Fruit fly (Drosophila melanogaster) whole organism, adult: ENCODE measurements around the gene CG31639.

Experiments
- CG12768 ChIP-seq: fragments of 200-800 bp; sonication (Bioruptor generic); optimal IDR thresholded peaks from 2 replicates; lab custom pipeline; 2017; ENCODE audit warnings: missing biosample characterization, missing genetic modification characterization, mild to moderate bottlenecking, moderate library complexity, missing genetic modification reagents
- CG33017 ChIP-seq: fragments of 200-800 bp; sonication (Bioruptor generic); optimal IDR thresholded peaks from 2 replicates; lab custom pipeline; 2018; ENCODE audit warnings: missing biosample characterization, mild to moderate bottlenecking, missing genetic modification characterization, moderate library complexity
- CG5204 ChIP-seq: fragments of 200-800 bp; sonication (Bioruptor generic); optimal IDR thresholded peaks from 2 replicates; lab custom pipeline; 2016; ENCODE audit warnings: missing biosample characterization, missing genetic modification characterization
- CG7045 ChIP-seq: fragments of 200-800 bp; sonication (Bioruptor generic); optimal IDR thresholded peaks from 2 replicates; lab custom pipeline; 2017; ENCODE audit warnings: missing biosample characterization, mild to moderate bottlenecking, missing genetic modification characterization
- bab1 ChIP-seq: fragments of 200-800 bp; sonication (Bioruptor generic); optimal IDR thresholded peaks from 3 replicates; lab custom pipeline; 2019; ENCODE audit warnings: missing biosample characterization, mild to moderate bottlenecking, missing genetic modification characterization, moderate library complexity
- cnc ChIP-seq, 2 experiments: fragments of >200 bp; optimal IDR thresholded peaks; 2 replicates each; lab custom pipeline; 2017
- kay ChIP-seq: fragments of 200-800 bp; sonication (Bioruptor generic); peaks from one replicate; lab custom pipeline; 2016; ENCODE audit warnings: missing biosample characterization, missing genetic modification characterization, borderline replicate concordance
- ovo ChIP-seq: fragments of 200-800 bp; sonication (Bioruptor generic); optimal IDR thresholded peaks from 2 replicates; lab custom pipeline; 2016; ENCODE audit warnings: missing biosample characterization, missing genetic modification characterization
- toe ChIP-seq: fragments of 200-800 bp; sonication (Bioruptor generic); optimal IDR thresholded peaks from 2 replicates; lab custom pipeline; 2016; ENCODE audit warnings: missing biosample characterization, missing genetic modification characterization

DNA sequence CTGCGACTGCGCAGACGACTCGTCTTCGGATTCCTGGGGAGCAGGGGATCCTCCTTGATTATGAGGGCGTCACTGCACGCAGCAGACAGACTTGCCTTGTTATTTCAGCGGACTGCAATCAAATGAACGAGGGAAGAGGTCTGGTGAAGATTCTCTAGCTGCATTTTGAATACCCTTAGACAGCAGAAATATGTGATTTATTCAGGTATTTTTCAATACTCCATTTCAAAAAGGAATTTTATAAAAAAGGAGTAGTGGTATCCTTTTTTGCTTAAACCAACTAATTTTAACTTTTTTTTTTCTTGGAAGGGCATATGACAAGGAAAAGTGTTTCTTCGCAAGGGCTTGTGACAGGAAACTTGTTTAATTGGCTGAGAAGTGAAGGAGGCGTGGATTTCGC is 10.7 kb upstream of the CG31639 start:
- TF ChIP-seq ovo (GFP tag; lab: Kevin White, UChicago) (no peak), CG12768 (GFP tag; lab: Kevin White, UChicago) (no peak), CG7045 (GFP tag; lab: Kevin White, UChicago) (no peak), toe (GFP tag; lab: Kevin White, UChicago) (no peak), kay (no peak), CG33017 (tag; lab: Kevin White, UChicago) (no peak), CG5204 (GFP tag; lab: Kevin White, UChicago) (no peak), cnc (optimal IDR thresholded peaks at IDR 0.05; lab: Kevin White, UChicago) (no peak), bab1 (GFP tag; lab: Kevin White, UChicago) (no peak)
